Fruit fly (Drosophila melanogaster) whole organism, embryonic: Measurements from ENCODE around the gene gNacalpha.

Experiments used
- Aef1 ChIP-seq: fragments of 200-800 bp; sonication (Bioruptor generic); IDR thresholded peaks from 3 replicates; pipeline ENCODE4 v1.3.6; 2022; ENCODE audit warnings: missing biosample characterization, missing genetic modification characterization
- C15 ChIP-seq: fragments of 200-800 bp; sonication (Bioruptor generic); IDR thresholded peaks from 3 replicates; pipeline ENCODE4 v1.3.6; 2022; ENCODE audit warnings: missing biosample characterization, missing genetic modification characterization
- CG10654 ChIP-seq: fragments of 200-800 bp; sonication (Bioruptor generic); optimal IDR thresholded peaks from 2 replicates; lab custom pipeline; 2016; ENCODE audit warnings: missing biosample characterization, missing genetic modification characterization
- CG10979 ChIP-seq: fragments of 200-800 bp; sonication (Bioruptor generic); optimal IDR thresholded peaks from 2 replicates; lab custom pipeline; 2018; ENCODE audit warnings: missing biosample characterization, mild to moderate bottlenecking, missing genetic modification characterization, moderate library complexity
- CG12104 ChIP-seq: fragments of 200-800 bp; sonication (Bioruptor generic); optimal IDR thresholded peaks from 3 replicates; lab custom pipeline; 2016; ENCODE audit warnings: missing biosample characterization, missing genetic modification characterization
- CG12744 ChIP-seq: fragments of 200-800 bp; sonication (Bioruptor generic); optimal IDR thresholded peaks from 2 replicates; lab custom pipeline; 2016; ENCODE audit warnings: missing biosample characterization, missing genetic modification characterization
- CG13123 ChIP-seq: fragments of 200-800 bp; sonication (Bioruptor generic); optimal IDR thresholded peaks from 2 replicates; lab custom pipeline; 2016; ENCODE audit warnings: missing biosample characterization, missing genetic modification characterization
- CG16815 ChIP-seq: fragments of 200-800 bp; sonication (Bioruptor generic); optimal IDR thresholded peaks from 3 replicates; lab custom pipeline; 2017; ENCODE audit warnings: missing biosample characterization, mild to moderate bottlenecking, missing genetic modification characterization
- CG1832 ChIP-seq: fragments of 200-800 bp; sonication (Bioruptor generic); optimal IDR thresholded peaks from 2 replicates; lab custom pipeline; 2017; ENCODE audit warnings: missing biosample characterization, mild to moderate bottlenecking, missing genetic modification characterization, inconsistent platforms
- CG2199 ChIP-seq: fragments of 200-800 bp; sonication (Bioruptor generic); IDR thresholded peaks from 3 replicates; pipeline ENCODE4 v1.3.6; 2022; ENCODE audit warnings: missing biosample characterization, missing genetic modification characterization
- CG31365 ChIP-seq: fragments of 200-800 bp; sonication (Bioruptor generic); optimal IDR thresholded peaks from 2 replicates; lab custom pipeline; 2018; ENCODE audit warnings: missing biosample characterization, mild to moderate bottlenecking, missing genetic modification characterization
- CG31388 ChIP-seq: fragments of 200-800 bp; sonication (Bioruptor generic); optimal IDR thresholded peaks from 2 replicates; lab custom pipeline; 2016; ENCODE audit warnings: missing biosample characterization, missing genetic modification characterization
- CG42726 ChIP-seq: fragments of 200-800 bp; sonication (Bioruptor generic); IDR thresholded peaks from 2 replicates; pipeline ENCODE4 v1.3.6; 2022; ENCODE audit warnings: missing biosample characterization, missing genetic modification characterization; ENCODE audit not compliant: partially characterized antibody
- CG4360 ChIP-seq: fragments of 200-800 bp; sonication (Bioruptor generic); IDR thresholded peaks from 2 replicates; pipeline ENCODE4 v1.3.6; 2022; ENCODE audit warnings: missing biosample characterization, missing genetic modification characterization
- CG4404 ChIP-seq: fragments of 200-800 bp; sonication (Bioruptor generic); IDR thresholded peaks from 2 replicates; pipeline ENCODE4 v1.3.6; 2022; ENCODE audit warnings: missing biosample characterization, missing genetic modification characterization
- CG4617 ChIP-seq: fragments of 200-800 bp; sonication (Bioruptor generic); optimal IDR thresholded peaks from 3 replicates; lab custom pipeline; 2016; ENCODE audit warnings: missing biosample characterization, missing genetic modification characterization, borderline replicate concordance
- CG6175 ChIP-seq: fragments of 200-800 bp; sonication (Bioruptor generic); IDR thresholded peaks from 3 replicates; pipeline ENCODE4 v1.3.6; 2022; ENCODE audit warnings: missing biosample characterization, missing genetic modification characterization
- CG6654 ChIP-seq: fragments of 200-800 bp; sonication (Bioruptor generic); optimal IDR thresholded peaks from 2 replicates; lab custom pipeline; 2017; ENCODE audit warnings: missing biosample characterization, mild to moderate bottlenecking, missing genetic modification characterization
- CG8089 ChIP-seq: fragments of 200-800 bp; sonication (Bioruptor generic); optimal IDR thresholded peaks from 3 replicates; lab custom pipeline; 2016; ENCODE audit warnings: missing biosample characterization, missing genetic modification characterization
- CG8281 ChIP-seq: fragments of 200-800 bp; sonication (Bioruptor generic); optimal IDR thresholded peaks from 2 replicates; lab custom pipeline; 2018; ENCODE audit warnings: missing biosample characterization, mild to moderate bottlenecking, missing genetic modification characterization, moderate library complexity
- CG8359 ChIP-seq: fragments of 200-800 bp; sonication (Bioruptor generic); optimal IDR thresholded peaks from 2 replicates; lab custom pipeline; 2017; ENCODE audit warnings: missing biosample characterization, mild to moderate bottlenecking, missing genetic modification characterization, borderline replicate concordance
- CG8478 ChIP-seq: fragments of >200 bp; optimal IDR thresholded peaks from 2 replicates; lab custom pipeline; 2018
- CG8765 ChIP-seq: fragments of 200-800 bp; sonication (Bioruptor generic); IDR thresholded peaks from 2 replicates; pipeline ENCODE4 v1.3.6; 2022; ENCODE audit warnings: missing biosample characterization, missing genetic modification characterization
- Dfd ChIP-seq, 2 experiments: fragments of >200 bp; optimal IDR thresholded peaks; 2 replicates each; lab custom pipeline; 2017; ENCODE audit warnings: missing biosample characterization in 2 of 2, missing genetic modification characterization in 2 of 2
- Dip2 ChIP-seq: fragments of 200-800 bp; sonication (Bioruptor generic); IDR thresholded peaks from 2 replicates; pipeline ENCODE4 v1.3.6; 2022; ENCODE audit warnings: missing biosample characterization, missing genetic modification characterization
- Dref ChIP-seq: fragments of 200-800 bp; sonication (Bioruptor generic); IDR thresholded peaks from 2 replicates; pipeline ENCODE4 v1.3.6; 2022; ENCODE audit warnings: missing biosample characterization, missing genetic modification characterization
- Eip74EF ChIP-seq, 2 experiments: fragments of 200-800 bp in 1 of 2; fragments of >200 bp in 1 of 2; sonication (Bioruptor generic) in 1 of 2; optimal IDR thresholded peaks; 2 replicates each; lab custom pipeline; 2017 to 2019; ENCODE audit warnings: missing biosample characterization in 2 of 2, missing genetic modification characterization in 2 of 2, mild to moderate bottlenecking in 1 of 2, moderate library complexity in 1 of 2
- Fer1 ChIP-seq: fragments of 200-800 bp; sonication (Bioruptor generic); optimal IDR thresholded peaks from 2 replicates; lab custom pipeline; 2017; ENCODE audit warnings: missing biosample characterization, mild to moderate bottlenecking, missing genetic modification characterization
- GATAe ChIP-seq: fragments of 200-800 bp; sonication (Bioruptor generic); conservative IDR thresholded peaks from 2 replicates; pipeline ENCODE4 v1.3.6; 2022; ENCODE audit warnings: missing biosample characterization, missing genetic modification characterization
- Gug ChIP-seq: fragments of 200-800 bp; sonication (Bioruptor generic); IDR thresholded peaks from 4 replicates; pipeline ENCODE4 v1.3.6; 2022; ENCODE audit warnings: missing biosample characterization, missing genetic modification characterization
- Hmr ChIP-seq: fragments of 200-800 bp; sonication (Bioruptor generic); optimal IDR thresholded peaks from 3 replicates; lab custom pipeline; 2017; ENCODE audit warnings: mild to moderate bottlenecking, missing biosample characterization, missing genetic modification reagents, missing genetic modification characterization
- Hr3 ChIP-seq: fragments of 200-800 bp; sonication (Bioruptor generic); optimal IDR thresholded peaks from 3 replicates; lab custom pipeline; 2016; ENCODE audit warnings: missing biosample characterization, missing genetic modification characterization
- Kr ChIP-seq: fragments of 200-800 bp; sonication (Bioruptor generic); optimal IDR thresholded peaks from 2 replicates; lab custom pipeline; 2017; ENCODE audit warnings: missing biosample characterization, mild to moderate bottlenecking, missing genetic modification characterization
- MBD-R2 ChIP-seq: fragments of 200-800 bp; sonication (Bioruptor generic); IDR thresholded peaks from 2 replicates; pipeline ENCODE4 v1.3.6; 2022; ENCODE audit warnings: missing biosample characterization, missing genetic modification characterization
- NfI ChIP-seq: fragments of 200-800 bp; sonication (Bioruptor generic); optimal IDR thresholded peaks from 3 replicates; lab custom pipeline; 2018; ENCODE audit warnings: missing biosample characterization, mild to moderate bottlenecking, missing genetic modification characterization, moderate library complexity
- Sry-δ ChIP-seq: fragments of 200-800 bp; sonication (Bioruptor generic); optimal IDR thresholded peaks from 2 replicates; lab custom pipeline; 2016; ENCODE audit warnings: missing biosample characterization, missing genetic modification characterization
- amos ChIP-seq: fragments of 200-800 bp; sonication (Bioruptor generic); IDR thresholded peaks from 2 replicates; pipeline ENCODE4 v1.3.6; 2022; ENCODE audit warnings: missing biosample characterization, missing genetic modification characterization; ENCODE audit not compliant: partially characterized antibody
- bowl ChIP-seq: fragments of 200-800 bp; sonication (Bioruptor generic); IDR thresholded peaks from 2 replicates; pipeline ENCODE4 v1.3.6; 2022; ENCODE audit warnings: missing biosample characterization, missing genetic modification characterization
- cg ChIP-seq: fragments of 200-800 bp; sonication (Bioruptor generic); optimal IDR thresholded peaks from 3 replicates; lab custom pipeline; 2019; ENCODE audit warnings: missing biosample characterization, mild to moderate bottlenecking, missing genetic modification characterization, moderate library complexity
- dmrt11E ChIP-seq: fragments of 200-800 bp; sonication (Bioruptor generic); optimal IDR thresholded peaks from 3 replicates; lab custom pipeline; 2018; ENCODE audit warnings: missing biosample characterization, mild to moderate bottlenecking, missing genetic modification characterization, moderate library complexity
- gro ChIP-seq: fragments of 200-800 bp; sonication (Bioruptor generic); optimal IDR thresholded peaks from 2 replicates; lab custom pipeline; 2016; ENCODE audit warnings: missing biosample characterization, missing genetic modification characterization
- hb ChIP-seq: fragments of 200-800 bp; sonication (Bioruptor generic); IDR thresholded peaks from 3 replicates; pipeline ENCODE4 v1.3.6; 2022; ENCODE audit warnings: missing biosample characterization, missing genetic modification characterization; ENCODE audit not compliant: partially characterized antibody
- hkb ChIP-seq, 2 experiments: fragments of 200-800 bp in 1 of 2; fragments of >200 bp in 1 of 2; sonication (Bioruptor generic) in 1 of 2; IDR thresholded peaks in 1 of 2; optimal IDR thresholded peaks in 1 of 2; 2 replicates each; pipeline versions ENCODE4 v1.3.6 to Lab custom; 2017 to 2022; ENCODE audit warnings: missing biosample characterization in 1 of 2, missing genetic modification characterization in 1 of 2
- hth ChIP-seq: fragments of >200 bp; optimal IDR thresholded peaks from 2 replicates; lab custom pipeline; 2017; ENCODE audit warnings: inconsistent platforms
- ken ChIP-seq: fragments of 200-800 bp; sonication (Bioruptor generic); IDR thresholded peaks from 3 replicates; pipeline ENCODE4 v1.3.6; 2022; ENCODE audit warnings: missing biosample characterization, missing genetic modification characterization
- mld ChIP-seq: fragments of 200-800 bp; sonication (Bioruptor generic); IDR thresholded peaks from 3 replicates; pipeline ENCODE4 v1.3.6; 2022; ENCODE audit warnings: missing biosample characterization, missing genetic modification characterization; ENCODE audit not compliant: partially characterized antibody
- sna ChIP-seq: fragments of 200-800 bp; sonication (Bioruptor generic); IDR thresholded peaks from 2 replicates; pipeline ENCODE4 v1.3.6; 2022; ENCODE audit warnings: missing biosample characterization, missing genetic modification characterization; ENCODE audit not compliant: partially characterized antibody
- sr ChIP-seq: fragments of 200-800 bp; sonication (Bioruptor generic); IDR thresholded peaks from 3 replicates; pipeline ENCODE4 v1.3.6; 2022; ENCODE audit warnings: missing biosample characterization, missing genetic modification characterization
- tna ChIP-seq: fragments of 200-800 bp; sonication (Bioruptor generic); IDR thresholded peaks from 2 replicates; pipeline ENCODE4 v1.3.6; 2022; ENCODE audit warnings: missing biosample characterization, missing genetic modification characterization; ENCODE audit not compliant: partially characterized antibody
- zen ChIP-seq: fragments of 200-800 bp; sonication (Bioruptor generic); optimal IDR thresholded peaks from 3 replicates; lab custom pipeline; 2018; ENCODE audit warnings: missing biosample characterization, mild to moderate bottlenecking, missing genetic modification characterization, moderate library complexity

The gNacalpha gene

DNA sequence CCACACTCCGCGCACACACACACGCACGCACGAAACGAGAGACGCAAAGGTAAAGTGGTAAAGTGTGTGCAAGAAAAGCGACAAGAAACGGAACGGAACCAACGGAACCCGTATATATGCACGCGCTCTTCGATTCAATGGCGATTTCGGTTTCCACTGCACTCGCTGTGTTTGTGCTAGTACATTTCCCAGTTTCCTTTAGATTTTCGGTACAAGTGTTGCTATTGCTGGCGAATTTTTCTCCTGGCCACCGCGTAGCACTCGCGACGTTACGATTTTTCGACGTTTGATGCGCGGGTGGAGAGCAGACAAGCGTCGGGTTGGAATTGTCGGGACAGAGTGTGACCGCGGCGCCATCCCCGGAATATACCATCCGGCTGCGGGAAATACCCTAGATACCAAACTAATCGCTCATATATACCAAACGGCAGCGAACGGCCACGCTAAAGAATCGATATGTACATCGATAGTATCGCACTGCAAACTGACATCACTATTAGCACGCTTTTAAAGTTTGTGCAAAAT lies 40.5 kb downstream of the gNacalpha start, which contains the start of the genes S and ast (continued):
- TF ChIP-seq CG6175 (GFP tag; lab: Robert Waterston, UW), result no peak
- TF ChIP-seq CG12104 (GFP tag; lab: Kevin White, UChicago), result no peak
- no peak for TF ChIP-seq CG16815
- TF ChIP-seq Kr (GFP tag; lab: Kevin White, UChicago), result no peak
- TF ChIP-seq CG8765 (GFP tag; lab: Robert Waterston, UW), result no peak
- no peak for TF ChIP-seq NfI (GFP tag; lab: Kevin White, UChicago)
- peak; percentile 90 for TF ChIP-seq MBD-R2 (GFP tag; lab: Robert Waterston, UW)
- peak; percentile 34 for TF ChIP-seq CG31365
- TF ChIP-seq CG6654, result no peak
- peak; percentile 95 for TF ChIP-seq tna (GFP tag; lab: Robert Waterston, UW)
- TF ChIP-seq CG12744 (GFP tag; lab: Kevin White, UChicago), result peak; percentile 13
- TF ChIP-seq CG10654 (GFP tag; lab: Kevin White, UChicago), result no peak
- no peak for TF ChIP-seq hkb (optimal IDR thresholded peaks at IDR 0.05; lab: Kevin White, UChicago)
- peak; percentile 52; the same call in 1 of the 2 replicates for TF ChIP-seq hkb (GFP tag; IDR thresholded peaks at IDR 0.05; lab: Robert Waterston, UW)
- TF ChIP-seq Hr3 (GFP tag; lab: Kevin White, UChicago), result no peak
- TF ChIP-seq CG8359 (GFP tag; lab: Kevin White, UChicago), result no peak
- TF ChIP-seq Sry-δ (GFP tag; lab: Kevin White, UChicago), result peak; percentile 99
- 0 out of 3 replicates have a peak, but pooled peaks have one; percentile 42 for TF ChIP-seq CG2199
- TF ChIP-seq Gug (GFP tag; lab: Robert Waterston, UW), result 0 out of 4 replicates have a peak, but pooled peaks have one; percentile 26
- no peak for TF ChIP-seq Aef1
- TF ChIP-seq sna (GFP tag; lab: Robert Waterston, UW), result peak; percentile 95
- TF ChIP-seq Dfd (GFP tag; optimal IDR thresholded peaks at IDR 0.05; lab: Kevin White, UChicago), result no peak
- TF ChIP-seq dmrt11E, result peak; percentile 2
- TF ChIP-seq ken, result no peak
- TF ChIP-seq hb, result peak; percentile 97
- peak; percentile 61 for TF ChIP-seq Fer1 (GFP tag; lab: Kevin White, UChicago)
- peak; percentile 95 for TF ChIP-seq Dref (GFP tag; lab: Robert Waterston, UW)
- peak; percentile 99 for TF ChIP-seq CG42726
- no peak for TF ChIP-seq Dip2 (GFP tag; lab: Robert Waterston, UW)
- no peak for TF ChIP-seq CG4404
- TF ChIP-seq CG1832, result no peak
- TF ChIP-seq CG10979, result peak; percentile 6
- TF ChIP-seq CG31388 (GFP tag; lab: Kevin White, UChicago), result no peak
- peak; percentile 38 for TF ChIP-seq CG8089 (GFP tag; lab: Kevin White, UChicago)
- TF ChIP-seq zen (tag; lab: Kevin White, UChicago), result no peak
- peak; percentile 73 for TF ChIP-seq gro
- no peak for TF ChIP-seq C15 (GFP tag; lab: Robert Waterston, UW)
- TF ChIP-seq amos (GFP tag; lab: Robert Waterston, UW), result peak; percentile 99
- TF ChIP-seq CG8281 (tag; lab: Kevin White, UChicago), result no peak
- peak; percentile 91 for TF ChIP-seq mld (GFP tag; lab: Robert Waterston, UW)
- TF ChIP-seq Eip74EF (GFP tag; optimal IDR thresholded peaks at IDR 0.05; lab: Kevin White, UChicago), result no peak
- TF ChIP-seq Hmr, result peak; percentile 77
- 0 out of 3 replicates have a peak, but pooled peaks have one; percentile 13 for TF ChIP-seq sr (GFP tag; lab: Robert Waterston, UW)
- TF ChIP-seq GATAe (GFP tag; lab: Robert Waterston, UW), result no peak
- TF ChIP-seq CG8478 (lab: Kevin White, UChicago), result peak; percentile 5
- no peak for TF ChIP-seq CG13123 (GFP tag; lab: Kevin White, UChicago)
- TF ChIP-seq hth, result no peak
- TF ChIP-seq CG4360 (GFP tag; lab: Robert Waterston, UW), result no peak
- peak; percentile 71 for TF ChIP-seq CG4617 (GFP tag; lab: Kevin White, UChicago)
- peak; percentile 16 for TF ChIP-seq cg
- TF ChIP-seq bowl (GFP tag; lab: Robert Waterston, UW), result no peak
